Fruit fly (Drosophila melanogaster): ENCODE results near the gene CtsL3.

Gene CtsL3

dm6 chr3R:5993857-5994256 is 33.2 kb downstream of the CtsL3 start:
- TF ChIP-seq CTCF (optimal IDR thresholded peaks at IDR 0.05) (no peak), CG8478 (optimal IDR thresholded peaks at IDR 0.05) (no peak)

DNA sequence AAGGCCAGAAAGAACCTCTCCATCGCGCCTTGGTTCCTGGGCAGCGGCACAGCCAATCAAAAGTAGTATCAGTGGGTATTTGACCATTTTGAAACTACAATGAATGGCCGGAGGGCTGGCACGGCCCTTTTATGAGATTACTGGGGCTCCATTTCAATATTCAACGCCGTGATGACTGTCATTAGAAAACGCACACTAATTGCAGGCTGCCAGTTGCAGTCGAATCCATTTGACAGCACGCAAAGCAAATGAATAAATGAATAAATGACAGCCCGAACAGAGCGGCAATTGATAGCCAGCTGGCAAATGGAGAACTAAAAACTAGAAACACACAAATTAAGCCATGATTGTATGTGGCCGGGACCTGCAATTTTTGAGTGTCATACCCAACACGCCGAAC is 50.3 kb downstream of the CtsL3 start, which contains the start of gene Obp83b:
Gene Obp83b, minus strand, starts transcription at position 101 of the 400 bp plus-strand sequence.
- no peak for TF ChIP-seq CG8478 (optimal IDR thresholded peaks at IDR 0.05)
- TF ChIP-seq CTCF (optimal IDR thresholded peaks at IDR 0.05), result no peak
